Fruit fly (Drosophila melanogaster): ENCODE results near the gene lwr.

DNA sequence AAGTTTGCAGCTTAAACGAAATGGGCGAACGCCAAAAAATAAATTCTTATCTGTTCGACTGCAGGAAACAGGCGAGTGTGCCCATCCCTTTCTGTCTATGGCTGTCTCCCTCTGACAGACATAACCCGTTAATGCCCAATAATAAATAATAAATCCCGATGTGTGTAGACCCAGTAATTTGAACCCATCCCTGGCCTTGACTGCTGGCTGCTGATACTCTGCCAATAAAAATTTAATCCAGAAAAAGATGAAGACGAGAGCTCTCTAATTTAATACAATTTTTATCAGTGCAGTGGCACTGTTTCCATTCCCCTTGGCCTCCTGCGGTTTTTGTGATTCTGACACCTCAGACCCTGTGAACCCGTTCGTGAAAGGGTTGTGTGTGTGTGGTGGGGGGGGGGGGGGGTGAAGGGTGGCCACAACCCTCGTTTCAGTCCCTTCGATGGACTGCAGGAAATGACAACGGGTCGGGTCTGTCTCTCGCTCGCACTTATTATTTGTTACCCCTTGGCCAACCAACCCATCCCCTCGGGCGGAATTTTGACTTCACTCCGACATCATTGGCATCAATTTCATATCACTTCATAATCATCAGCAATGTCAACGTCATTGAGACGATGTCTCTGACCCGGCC lies 16.7 kb downstream of the lwr start:
- TF ChIP-seq CG13204 (GFP tag; optimal IDR thresholded peaks at IDR 0.05) = no peak
- TF ChIP-seq CG14655 (GFP tag; optimal IDR thresholded peaks at IDR 0.05) = no peak
- no peak for TF ChIP-seq rn (GFP tag; IDR thresholded peaks at IDR 0.05)
- TF ChIP-seq CG32121 (GFP tag; IDR thresholded peaks at IDR 0.05) = no peak
- TF ChIP-seq EcR (GFP tag; optimal IDR thresholded peaks at IDR 0.05) = no peak
- no peak for TF ChIP-seq Snoo (tag; optimal IDR thresholded peaks at IDR 0.05)
- TF ChIP-seq Pif1A (GFP tag; optimal IDR thresholded peaks at IDR 0.05) = no peak
- TF ChIP-seq Pif1B (GFP tag; optimal IDR thresholded peaks at IDR 0.05) = no peak
- no peak for TF ChIP-seq fd96Ca (GFP tag; IDR thresholded peaks at IDR 0.05)
- TF ChIP-seq CG17806 (tag; optimal IDR thresholded peaks at IDR 0.05) = no peak
- TF ChIP-seq CG34367 (tag; optimal IDR thresholded peaks at IDR 0.05) = no peak
- no peak for TF ChIP-seq CG4496 (GFP tag; IDR thresholded peaks at IDR 0.05)
- no peak for TF ChIP-seq CG8301 (tag; optimal IDR thresholded peaks at IDR 0.05)

Measured in whole organism, pupa.